Fruit fly (Drosophila melanogaster): ENCODE data around the gene Spt20.

- no peak for TF ChIP-seq Myc (optimal IDR thresholded peaks at IDR 0.05)
- TF ChIP-seq h (optimal IDR thresholded peaks at IDR 0.05) = no peak
- TF ChIP-seq insv (optimal IDR thresholded peaks at IDR 0.05) = no peak
- no peak for TF ChIP-seq ttk (optimal IDR thresholded peaks at IDR 0.05)
These were observed 16.3 kb upstream of the Spt20 start, which contains the start of the genes Abp1 and Tgi for dm6 chr3L:13486041-13486859.

All from Kc167 (cell line).